Worm (Caenorhabditis elegans): ENCODE results near the gene ant-1.1.
"Not testable (repeated sequence)": the region's sequence is repeated elsewhere in the genome, so short reads cannot be mapped to it uniquely, and the experiment has no call there.

Gene ant-1.1

ce11 chrIII:13484024-13484423 lies 21.1 kb downstream of the ant-1.1 start, which contains the start of gene acc-4:
Gene acc-4, minus strand, starts transcription at chrIII:13484124.
- TF ChIP-seq flh-1 (GFP tag; optimal IDR thresholded peaks at IDR 0.05), result no peak
- TF ChIP-seq sptf-1 (tag; optimal IDR thresholded peaks at IDR 0.05), result no peak

ce11 chrIII:13492377-13492776 lies 29.4 kb downstream of the ant-1.1 start, which contains the start of gene twk-40:
Gene twk-40, minus strand, starts transcription at chrIII:13492477.
- TF ChIP-seq ceh-43 (GFP tag; optimal IDR thresholded peaks at IDR 0.05), result no peak
- TF ChIP-seq lin-13 (tag; optimal IDR thresholded peaks at IDR 0.05), result no peak
- no peak for TF ChIP-seq ztf-11 (tag; optimal IDR thresholded peaks at IDR 0.05)
- no peak for TF ChIP-seq tbx-8 (GFP tag; optimal IDR thresholded peaks at IDR 0.05)
- TF ChIP-seq M03D4.4 (tag; optimal IDR thresholded peaks at IDR 0.05), result no peak
- TF ChIP-seq unc-62 (GFP tag; optimal IDR thresholded peaks at IDR 0.05), result no peak
- TF ChIP-seq lsy-2 (tag; optimal IDR thresholded peaks at IDR 0.05), result no peak
- no peak for TF ChIP-seq ham-2 (GFP tag; optimal IDR thresholded peaks at IDR 0.05)
- TF ChIP-seq elt-3 (tag; optimal IDR thresholded peaks at IDR 0.05), result no peak

- TF ChIP-seq mls-2 (tag; optimal IDR thresholded peaks at IDR 0.05) (no peak), ces-1 (GFP tag; optimal IDR thresholded peaks at IDR 0.05) (no peak), ceh-83 (GFP tag; optimal IDR thresholded peaks at IDR 0.05) (no peak), nhr-2 (tag; optimal IDR thresholded peaks at IDR 0.05) (no peak), lsy-2 (tag; optimal IDR thresholded peaks at IDR 0.05) (no peak), unc-120 (tag; optimal IDR thresholded peaks at IDR 0.05; ENCODE audit: poor library complexity, severe bottlenecking) (no peak), elt-3 (tag; optimal IDR thresholded peaks at IDR 0.05) (no peak)
Measured at ce11 chrIII:13495571-13495970, 32.6 kb downstream of the ant-1.1 start, which contains the start of gene T28A8.2. Gene T28A8.2, minus strand, starts transcription at chrIII:13495671.

- TF ChIP-seq cnd-1, lin-13, nhr-76 (tag; optimal IDR thresholded peaks at IDR 0.05): not testable (repeated sequence)
Measured at ce11 chrIII:13498899-13499298, 35.9 kb downstream of the ant-1.1 start, which contains the start of gene T28A8.6. Gene T28A8.6, plus strand, starts transcription at chrIII:13499199.

ce11 chrIII:13501599-13501998 lies 38.6 kb downstream of the ant-1.1 start, which contains the start of gene T28A8.5:
Gene T28A8.5, plus strand, starts transcription at chrIII:13501630.
- no peak for TF ChIP-seq drap-1 (GFP tag; optimal IDR thresholded peaks at IDR 0.05)
- no peak for TF ChIP-seq ham-2 (GFP tag; optimal IDR thresholded peaks at IDR 0.05)
- TF ChIP-seq lin-32 (GFP tag; optimal IDR thresholded peaks at IDR 0.05), result no peak
- no peak for TF ChIP-seq flh-1 (GFP tag; optimal IDR thresholded peaks at IDR 0.05)
- TF ChIP-seq sptf-1 (tag; optimal IDR thresholded peaks at IDR 0.05), result no peak
- TF ChIP-seq blmp-1 (tag; optimal IDR thresholded peaks at IDR 0.05), result no peak
- no peak for TF ChIP-seq pha-4 (tag; optimal IDR thresholded peaks at IDR 0.05)

- TF ChIP-seq ces-1 (GFP tag; optimal IDR thresholded peaks at IDR 0.05) (no peak), mep-1 (tag; optimal IDR thresholded peaks at IDR 0.05) (no peak), unc-39 (tag; optimal IDR thresholded peaks at IDR 0.05) (no peak), flh-1 (GFP tag; optimal IDR thresholded peaks at IDR 0.05) (no peak), pha-4 (tag; optimal IDR thresholded peaks at IDR 0.05) (no peak), sem-2 (GFP tag; optimal IDR thresholded peaks at IDR 0.05) (no peak), lin-32 (GFP tag; optimal IDR thresholded peaks at IDR 0.05) (no peak), cnd-1 (tag; optimal IDR thresholded peaks at IDR 0.05) (no peak), nhr-2 (tag; optimal IDR thresholded peaks at IDR 0.05) (no peak), ham-2 (GFP tag; optimal IDR thresholded peaks at IDR 0.05) (no peak), unc-120 (tag; optimal IDR thresholded peaks at IDR 0.05; ENCODE audit: poor library complexity, severe bottlenecking) (no peak), ceh-39 (tag; optimal IDR thresholded peaks at IDR 0.05) (no peak), zip-8 (tag; optimal IDR thresholded peaks at IDR 0.05) (no peak), mab-5 (tag; optimal IDR thresholded peaks at IDR 0.05) (no peak)
Measured at ce11 chrIII:13502513-13502912, 39.5 kb downstream of the ant-1.1 start, which contains the start of gene T28A8.8. Gene T28A8.8, plus strand, starts transcription at chrIII:13502813.

ce11 chrIII:13503379-13503778 lies 40.4 kb downstream of the ant-1.1 start, which contains the start of gene T28A8.4:
Gene T28A8.4, plus strand, starts transcription at chrIII:13503679.
- TF ChIP-seq ceh-39 (tag; optimal IDR thresholded peaks at IDR 0.05), result no peak
- TF ChIP-seq pha-4 (tag; optimal IDR thresholded peaks at IDR 0.05), result no peak
- TF ChIP-seq lin-13 (tag; optimal IDR thresholded peaks at IDR 0.05), result no peak
- TF ChIP-seq blmp-1 (tag; optimal IDR thresholded peaks at IDR 0.05), result no peak
- TF ChIP-seq flh-1 (GFP tag; optimal IDR thresholded peaks at IDR 0.05), result no peak
- no peak for TF ChIP-seq tbx-8 (GFP tag; optimal IDR thresholded peaks at IDR 0.05)
